Worm (Caenorhabditis elegans) whole organism, midembryonic: ENCODE results near the gene ergo-1.

ENCODE experiments used
- T22C8.4 ChIP-seq: fragments of 200-800 bp; sonication (Bioruptor generic); IDR thresholded peaks from 2 replicates; pipeline ENCODE4 v1.3.6; 2022; ENCODE audit warnings: missing genetic modification characterization, missing compliant biosample characterization
- cog-1 ChIP-seq: sonication (generic microtip); optimal IDR thresholded peaks from 2 replicates; lab custom pipeline; 2016; ENCODE audit warnings: missing genetic modification characterization, missing compliant biosample characterization
- flt-1 ChIP-seq: fragments of 200-800 bp; sonication (Bioruptor generic); IDR thresholded peaks from 2 replicates; pipeline ENCODE4 v1.3.6; 2022; ENCODE audit warnings: missing genetic modification characterization, missing compliant biosample characterization
- klf-2 ChIP-seq: fragments of 200-800 bp; sonication (Bioruptor generic); conservative IDR thresholded peaks from 2 replicates; pipeline ENCODE4 v1.3.6; 2022; ENCODE audit warnings: missing genetic modification reagents, missing genetic modification characterization, missing compliant biosample characterization
- med-1 ChIP-seq: sonication (generic microtip); optimal IDR thresholded peaks from 2 replicates; lab custom pipeline; 2017; ENCODE audit warnings: missing genetic modification characterization, mild to moderate bottlenecking, missing compliant biosample characterization, antibody characterized with exemption, missing genetic modification reagents; ENCODE audit not compliant: insufficient read depth
- ref-1 ChIP-seq: fragments of 200-800 bp; sonication (Bioruptor generic); conservative IDR thresholded peaks from 2 replicates; pipeline ENCODE4 v1.3.6; 2022; ENCODE audit warnings: missing genetic modification reagents, missing genetic modification characterization, missing compliant biosample characterization
- tab-1 ChIP-seq: fragments of 200-800 bp; sonication (Bioruptor generic); IDR thresholded peaks from 2 replicates; pipeline ENCODE4 v1.3.6; 2022; ENCODE audit warnings: missing genetic modification characterization, missing compliant biosample characterization
- ztf-23 ChIP-seq: fragments of 200-800 bp; sonication (Bioruptor generic); IDR thresholded peaks from 2 replicates; pipeline ENCODE4 v1.3.6; 2022; ENCODE audit warnings: missing genetic modification reagents, missing genetic modification characterization, missing compliant biosample characterization
- ztf-29 ChIP-seq: fragments of 200-800 bp; sonication (Bioruptor generic); IDR thresholded peaks from 2 replicates; pipeline ENCODE4 v1.3.6; 2022; ENCODE audit warnings: missing genetic modification reagents, missing genetic modification characterization, missing compliant biosample characterization

The ergo-1 gene

ce11 chrV:1021456-1021855, 12.9 kb downstream of the ergo-1 start:
- TF ChIP-seq T22C8.4 (GFP tag; lab: Robert Waterston, UW) = no peak
- no peak for TF ChIP-seq flt-1
- TF ChIP-seq klf-2 (GFP tag; lab: Robert Waterston, UW) = no peak
- no peak for TF ChIP-seq tab-1 (GFP tag; lab: Robert Waterston, UW)

ce11 chrV:1023367-1023766, 14.8 kb downstream of the ergo-1 start, which contains the start of gene pei-2:
TSS of gene pei-2 (minus strand) at chrV:1023467.
- TF ChIP-seq tab-1 (GFP tag; lab: Robert Waterston, UW) = no peak
- no peak for TF ChIP-seq med-1 (GFP tag; lab: Kevin White, UChicago)
- TF ChIP-seq klf-2 (GFP tag; lab: Robert Waterston, UW) = no peak
- no peak for TF ChIP-seq ztf-29
- no peak for TF ChIP-seq ztf-23 (GFP tag; lab: Robert Waterston, UW)
- no peak for TF ChIP-seq T22C8.4 (GFP tag; lab: Robert Waterston, UW)
- no peak for TF ChIP-seq ref-1 (GFP tag; lab: Robert Waterston, UW)
- TF ChIP-seq flt-1 = no peak
- TF ChIP-seq cog-1 (tag; lab: Kevin White, UChicago) = no peak

- TF ChIP-seq ref-1 (GFP tag; lab: Robert Waterston, UW) = no peak
These were observed 18.4 kb downstream of the ergo-1 start, which contains the start of gene R09A1.3 for ce11 chrV:1027044-1027443. TSS of gene R09A1.3 (minus strand) at chrV:1027074.

ce11 chrV:1033304-1033703, 24.7 kb downstream of the ergo-1 start, which contains the start of gene flp-34:
TSS of gene flp-34 (minus strand) at chrV:1033404.
- TF ChIP-seq klf-2 (GFP tag; lab: Robert Waterston, UW) (no peak), ref-1 (GFP tag; lab: Robert Waterston, UW) (no peak), cog-1 (tag; lab: Kevin White, UChicago) (no peak), T22C8.4 (GFP tag; lab: Robert Waterston, UW) (no peak), tab-1 (GFP tag; lab: Robert Waterston, UW) (no peak), ztf-23 (GFP tag; lab: Robert Waterston, UW) (no peak), ztf-29 (no peak), med-1 (GFP tag; lab: Kevin White, UChicago) (no peak), flt-1 (no peak)

- TF ChIP-seq med-1 (GFP tag; lab: Kevin White, UChicago) = no peak
- TF ChIP-seq klf-2 (GFP tag; lab: Robert Waterston, UW) = no peak
- no peak for TF ChIP-seq ztf-29
- no peak for TF ChIP-seq T22C8.4 (GFP tag; lab: Robert Waterston, UW)
- no peak for TF ChIP-seq ztf-23 (GFP tag; lab: Robert Waterston, UW)
- TF ChIP-seq ref-1 (GFP tag; lab: Robert Waterston, UW) = no peak
- no peak for TF ChIP-seq tab-1 (GFP tag; lab: Robert Waterston, UW)
- TF ChIP-seq flt-1 = no peak
- no peak for TF ChIP-seq cog-1 (tag; lab: Kevin White, UChicago)
These were observed 29.5 kb downstream of the ergo-1 start for ce11 chrV:1038074-1038473.

- TF ChIP-seq tab-1 (GFP tag; lab: Robert Waterston, UW) = no peak
- TF ChIP-seq ztf-29 = no peak
- no peak for TF ChIP-seq cog-1 (tag; lab: Kevin White, UChicago)
- TF ChIP-seq ztf-23 (GFP tag; lab: Robert Waterston, UW) = no peak
- TF ChIP-seq T22C8.4 (GFP tag; lab: Robert Waterston, UW) = no peak
- no peak for TF ChIP-seq klf-2 (GFP tag; lab: Robert Waterston, UW)
- TF ChIP-seq flt-1 = no peak
- TF ChIP-seq med-1 (GFP tag; lab: Kevin White, UChicago) = no peak
- no peak for TF ChIP-seq ref-1 (GFP tag; lab: Robert Waterston, UW)
These were observed 38.6 kb downstream of the ergo-1 start for ce11 chrV:1047251-1047650.

- TF ChIP-seq flt-1 = no peak
- no peak for TF ChIP-seq tab-1 (GFP tag; lab: Robert Waterston, UW)
- no peak for TF ChIP-seq cog-1 (tag; lab: Kevin White, UChicago)
- TF ChIP-seq T22C8.4 (GFP tag; lab: Robert Waterston, UW) = no peak
- no peak for TF ChIP-seq ref-1 (GFP tag; lab: Robert Waterston, UW)
- TF ChIP-seq klf-2 (GFP tag; lab: Robert Waterston, UW) = no peak
- TF ChIP-seq ztf-29 = no peak
- no peak for TF ChIP-seq med-1 (GFP tag; lab: Kevin White, UChicago)
- TF ChIP-seq ztf-23 (GFP tag; lab: Robert Waterston, UW) = no peak
These were observed 39.9 kb downstream of the ergo-1 start, which contains the start of gene nra-4 for ce11 chrV:1048482-1048881. TSS of gene nra-4 (minus strand) at chrV:1048582.

- peak; percentile 21; the same call in 1 of the 2 replicates for TF ChIP-seq T22C8.4 (GFP tag; lab: Robert Waterston, UW)
- no peak for TF ChIP-seq ref-1 (GFP tag; lab: Robert Waterston, UW)
- TF ChIP-seq ztf-23 (GFP tag; lab: Robert Waterston, UW) = no peak
These were observed 40.7 kb downstream of the ergo-1 start for ce11 chrV:1049334-1049733.

- TF ChIP-seq cog-1 (tag; lab: Kevin White, UChicago) = no peak
- TF ChIP-seq med-1 (GFP tag; lab: Kevin White, UChicago) = no peak
- TF ChIP-seq klf-2 (GFP tag; lab: Robert Waterston, UW) = no peak
- no peak for TF ChIP-seq ztf-29
- no peak for TF ChIP-seq ref-1 (GFP tag; lab: Robert Waterston, UW)
- no peak for TF ChIP-seq flt-1
- no peak for TF ChIP-seq tab-1 (GFP tag; lab: Robert Waterston, UW)
- TF ChIP-seq ztf-23 (GFP tag; lab: Robert Waterston, UW) = no peak
- no peak for TF ChIP-seq T22C8.4 (GFP tag; lab: Robert Waterston, UW)
These were observed 43.0 kb downstream of the ergo-1 start for ce11 chrV:1051651-1052050.

- TF ChIP-seq ztf-29 (peak; percentile 23; the same call in 1 of the 2 replicates), ztf-23 (GFP tag; lab: Robert Waterston, UW) (no peak)
These were observed 44.0 kb downstream of the ergo-1 start, which contains the start of gene K10C9.4 for ce11 chrV:1052559-1053064. TSS of gene K10C9.4 (minus strand) at chrV:1053014.
